Worm (Caenorhabditis elegans) whole organism, mixed stage, embryonic: ENCODE results near the gene haly-1.

Source experiments
- nhr-28 ChIP-seq: fragments of 150-350 bp; optimal IDR thresholded peaks from 2 replicates; lab custom pipeline; 2014; ENCODE audit warnings: missing biosample characterization, missing genetic modification characterization
- nhr-76 ChIP-seq: sonication (generic microtip); optimal IDR thresholded peaks from 2 replicates; lab custom pipeline; 2017; ENCODE audit warnings: missing biosample characterization, missing genetic modification characterization

- no peak for TF ChIP-seq nhr-28 (tag; lab: Kevin White, UChicago)
- TF ChIP-seq nhr-76 (tag; lab: Kevin White, UChicago), result no peak
Measured at ce11 chrX:10916194-10916593, 19.8 kb upstream of the haly-1 start.
